Worm (Caenorhabditis elegans) whole organism, midembryonic: ENCODE results near the gene F10E9.12.

Source experiments
- T22C8.4 ChIP-seq: fragments of 200-800 bp; sonication (Bioruptor generic); IDR thresholded peaks from 2 replicates; pipeline ENCODE4 v1.3.6; 2022; ENCODE audit warnings: missing genetic modification characterization, missing compliant biosample characterization
- cog-1 ChIP-seq: sonication (generic microtip); optimal IDR thresholded peaks from 2 replicates; lab custom pipeline; 2016; ENCODE audit warnings: missing genetic modification characterization, missing compliant biosample characterization
- flt-1 ChIP-seq: fragments of 200-800 bp; sonication (Bioruptor generic); IDR thresholded peaks from 2 replicates; pipeline ENCODE4 v1.3.6; 2022; ENCODE audit warnings: missing genetic modification characterization, missing compliant biosample characterization
- klf-2 ChIP-seq: fragments of 200-800 bp; sonication (Bioruptor generic); conservative IDR thresholded peaks from 2 replicates; pipeline ENCODE4 v1.3.6; 2022; ENCODE audit warnings: missing genetic modification reagents, missing genetic modification characterization, missing compliant biosample characterization
- med-1 ChIP-seq: sonication (generic microtip); optimal IDR thresholded peaks from 2 replicates; lab custom pipeline; 2017; ENCODE audit warnings: missing genetic modification characterization, mild to moderate bottlenecking, missing compliant biosample characterization, antibody characterized with exemption, missing genetic modification reagents; ENCODE audit not compliant: insufficient read depth
- ref-1 ChIP-seq: fragments of 200-800 bp; sonication (Bioruptor generic); conservative IDR thresholded peaks from 2 replicates; pipeline ENCODE4 v1.3.6; 2022; ENCODE audit warnings: missing genetic modification reagents, missing genetic modification characterization, missing compliant biosample characterization
- tab-1 ChIP-seq: fragments of 200-800 bp; sonication (Bioruptor generic); IDR thresholded peaks from 2 replicates; pipeline ENCODE4 v1.3.6; 2022; ENCODE audit warnings: missing genetic modification characterization, missing compliant biosample characterization
- ztf-23 ChIP-seq: fragments of 200-800 bp; sonication (Bioruptor generic); IDR thresholded peaks from 2 replicates; pipeline ENCODE4 v1.3.6; 2022; ENCODE audit warnings: missing genetic modification reagents, missing genetic modification characterization, missing compliant biosample characterization
- ztf-29 ChIP-seq: fragments of 200-800 bp; sonication (Bioruptor generic); IDR thresholded peaks from 2 replicates; pipeline ENCODE4 v1.3.6; 2022; ENCODE audit warnings: missing genetic modification reagents, missing genetic modification characterization, missing compliant biosample characterization

ce11 chrIII:8322645-8323213 lies 1.6 kb upstream of the F10E9.12 start, which contains the start of gene F10E9.1:
- TF ChIP-seq ref-1 (GFP tag; lab: Robert Waterston, UW) = no peak
- TF ChIP-seq T22C8.4 = no peak
- no peak for TF ChIP-seq ztf-23
- TF ChIP-seq cog-1 (tag; lab: Kevin White, UChicago) = no peak
- TF ChIP-seq tab-1 (GFP tag; lab: Robert Waterston, UW) = no peak
- TF ChIP-seq flt-1 (GFP tag; lab: Robert Waterston, UW) = no peak
- no peak for TF ChIP-seq med-1 (GFP tag; lab: Kevin White, UChicago)
- no peak for TF ChIP-seq klf-2 (GFP tag; lab: Robert Waterston, UW)
- TF ChIP-seq ztf-29 (GFP tag; lab: Robert Waterston, UW) = no peak
